Fruit fly (Drosophila melanogaster) whole organism, embryonic: Measurements from ENCODE around the gene CG16710.

Source experiments
- Antp ChIP-seq: fragments of 200-800 bp; sonication (Bioruptor generic); optimal IDR thresholded peaks from 3 replicates; lab custom pipeline; 2016; ENCODE audit warnings: missing biosample characterization, missing genetic modification characterization
- B-H1 ChIP-seq: fragments of 200-800 bp; sonication (Bioruptor generic); IDR thresholded peaks from 3 replicates; pipeline ENCODE4 v1.3.6; 2022; ENCODE audit warnings: missing biosample characterization, missing genetic modification characterization
- Bdp1 ChIP-seq: fragments of 200-800 bp; sonication (Bioruptor generic); optimal IDR thresholded peaks from 3 replicates; lab custom pipeline; 2016; ENCODE audit warnings: missing biosample characterization, missing genetic modification characterization
- Bteb2 ChIP-seq: fragments of 200-800 bp; sonication (Bioruptor generic); optimal IDR thresholded peaks from 2 replicates; lab custom pipeline; 2016; ENCODE audit warnings: missing biosample characterization, missing genetic modification characterization
- CG10462 ChIP-seq: fragments of 200-800 bp; sonication (Bioruptor generic); optimal IDR thresholded peaks from 2 replicates; lab custom pipeline; 2016; ENCODE audit warnings: missing biosample characterization, missing genetic modification characterization
- CG12219 ChIP-seq: fragments of 200-800 bp; sonication (Bioruptor generic); optimal IDR thresholded peaks from 3 replicates; lab custom pipeline; 2018; ENCODE audit warnings: missing biosample characterization, mild to moderate bottlenecking, missing genetic modification characterization
- CG12942 ChIP-seq: fragments of 200-800 bp; sonication (Bioruptor generic); optimal IDR thresholded peaks from 3 replicates; lab custom pipeline; 2016; ENCODE audit warnings: missing biosample characterization, missing genetic modification characterization
- CG16815 ChIP-seq: fragments of 200-800 bp; sonication (Bioruptor generic); optimal IDR thresholded peaks from 3 replicates; lab custom pipeline; 2017; ENCODE audit warnings: missing biosample characterization, mild to moderate bottlenecking, missing genetic modification characterization
- CG17328 ChIP-seq: fragments of 200-800 bp; sonication (Bioruptor generic); IDR thresholded peaks from 2 replicates; pipeline ENCODE4 v1.3.6; 2022; ENCODE audit warnings: missing biosample characterization, missing genetic modification characterization
- CG17385 ChIP-seq: fragments of 200-800 bp; sonication (Bioruptor generic); optimal IDR thresholded peaks from 3 replicates; lab custom pipeline; 2018; ENCODE audit warnings: missing biosample characterization, mild to moderate bottlenecking, missing genetic modification characterization
- CG1832 ChIP-seq: fragments of 200-800 bp; sonication (Bioruptor generic); optimal IDR thresholded peaks from 2 replicates; lab custom pipeline; 2017; ENCODE audit warnings: missing biosample characterization, mild to moderate bottlenecking, missing genetic modification characterization, inconsistent platforms
- CG2712 ChIP-seq: fragments of 200-800 bp; optimal IDR thresholded peaks from 3 replicates; lab custom pipeline; 2019; ENCODE audit warnings: missing biosample characterization, mild to moderate bottlenecking, missing genetic modification characterization, moderate library complexity
- CG2889 ChIP-seq: fragments of 200-800 bp; sonication (Bioruptor generic); IDR thresholded peaks from 3 replicates; pipeline ENCODE4 v1.3.6; 2022; ENCODE audit warnings: missing biosample characterization, missing genetic modification characterization
- CG33213 ChIP-seq: fragments of 200-800 bp; sonication (Bioruptor generic); optimal IDR thresholded peaks from 3 replicates; lab custom pipeline; 2016; ENCODE audit warnings: missing biosample characterization, missing genetic modification characterization
- CG4617 ChIP-seq: fragments of 200-800 bp; sonication (Bioruptor generic); optimal IDR thresholded peaks from 3 replicates; lab custom pipeline; 2016; ENCODE audit warnings: missing biosample characterization, missing genetic modification characterization, borderline replicate concordance
- CG6654 ChIP-seq: fragments of 200-800 bp; sonication (Bioruptor generic); optimal IDR thresholded peaks from 2 replicates; lab custom pipeline; 2017; ENCODE audit warnings: missing biosample characterization, mild to moderate bottlenecking, missing genetic modification characterization
- Camta ChIP-seq: fragments of 200-800 bp; sonication (Bioruptor generic); optimal IDR thresholded peaks from 2 replicates; lab custom pipeline; 2016; ENCODE audit warnings: missing biosample characterization, missing genetic modification characterization
- D19B ChIP-seq: fragments of 200-800 bp; sonication (Bioruptor generic); optimal IDR thresholded peaks from 2 replicates; lab custom pipeline; 2017; ENCODE audit warnings: missing biosample characterization, mild to moderate bottlenecking, missing genetic modification characterization
- Dref ChIP-seq: fragments of 200-800 bp; sonication (Bioruptor generic); IDR thresholded peaks from 2 replicates; pipeline ENCODE4 v1.3.6; 2022; ENCODE audit warnings: missing biosample characterization, missing genetic modification characterization
- Eip74EF ChIP-seq, 2 experiments: fragments of 200-800 bp in 1 of 2; fragments of >200 bp in 1 of 2; sonication (Bioruptor generic) in 1 of 2; optimal IDR thresholded peaks; 2 replicates each; lab custom pipeline; 2017 to 2019; ENCODE audit warnings: missing biosample characterization in 2 of 2, missing genetic modification characterization in 2 of 2, mild to moderate bottlenecking in 1 of 2, moderate library complexity in 1 of 2
- Elba2 ChIP-seq: fragments of 200-800 bp; sonication (Bioruptor generic); optimal IDR thresholded peaks from 3 replicates; lab custom pipeline; 2016; ENCODE audit warnings: missing biosample characterization, missing genetic modification characterization
- Hmr ChIP-seq: fragments of 200-800 bp; sonication (Bioruptor generic); optimal IDR thresholded peaks from 3 replicates; lab custom pipeline; 2017; ENCODE audit warnings: mild to moderate bottlenecking, missing biosample characterization, missing genetic modification reagents, missing genetic modification characterization
- Hr51 ChIP-seq, 2 experiments: fragments of 200-800 bp; sonication (Bioruptor generic); optimal IDR thresholded peaks; 2 replicates in 1 of 2; 3 replicates in 1 of 2; lab custom pipeline; 2016 to 2018; ENCODE audit warnings: missing biosample characterization in 2 of 2, missing genetic modification characterization in 2 of 2, mild to moderate bottlenecking in 1 of 2, moderate library complexity in 1 of 2
- NFAT ChIP-seq: fragments of 200-800 bp; sonication (Bioruptor generic); IDR thresholded peaks from 2 replicates; pipeline ENCODE4 v1.3.6; 2022; ENCODE audit warnings: missing biosample characterization, missing genetic modification characterization
- Nf-YA ChIP-seq: fragments of 200-800 bp; sonication (Bioruptor generic); IDR thresholded peaks from 2 replicates; pipeline ENCODE4 v1.3.6; 2022; ENCODE audit warnings: missing biosample characterization, missing genetic modification characterization
- Oli ChIP-seq: fragments of 200-800 bp; sonication (Bioruptor generic); optimal IDR thresholded peaks from 2 replicates; lab custom pipeline; 2018; ENCODE audit warnings: missing biosample characterization, mild to moderate bottlenecking, missing genetic modification characterization, moderate library complexity
- PHDP ChIP-seq: fragments of 200-800 bp; sonication (Bioruptor generic); optimal IDR thresholded peaks from 3 replicates; lab custom pipeline; 2018; ENCODE audit warnings: missing biosample characterization, mild to moderate bottlenecking, missing genetic modification characterization, moderate library complexity
- Ravus ChIP-seq: fragments of 200-800 bp; sonication (Bioruptor generic); IDR thresholded peaks from 2 replicates; pipeline ENCODE4 v1.3.6; 2022; ENCODE audit warnings: missing biosample characterization, missing genetic modification characterization
- Spps ChIP-seq: fragments of 200-800 bp; sonication (Bioruptor generic); optimal IDR thresholded peaks from 2 replicates; lab custom pipeline; 2018; ENCODE audit warnings: missing biosample characterization, mild to moderate bottlenecking, missing genetic modification characterization
- Tbp ChIP-seq: fragments of >200 bp; optimal IDR thresholded peaks from 2 replicates; lab custom pipeline; 2018; ENCODE audit warnings: missing biosample characterization, missing genetic modification characterization
- Trl ChIP-seq, 3 experiments: fragments of >200 bp in 2 of 3; fragments of 200-800 bp in 1 of 3; sonication (Bioruptor generic) in 1 of 3; optimal IDR thresholded peaks; 2 replicates in 1 of 3; 3 replicates in 2 of 3; lab custom pipeline; 2016 to 2017; ENCODE audit warnings: missing biosample characterization in 1 of 3, missing genetic modification characterization in 1 of 3
- aop ChIP-seq: fragments of 200-800 bp; sonication (Bioruptor generic); IDR thresholded peaks from 2 replicates; pipeline ENCODE4 v1.3.6; 2022; ENCODE audit warnings: missing biosample characterization, missing genetic modification characterization
- ato ChIP-seq: fragments of 200-800 bp; sonication (Bioruptor generic); IDR thresholded peaks from 2 replicates; pipeline ENCODE4 v1.3.6; 2022; ENCODE audit warnings: missing biosample characterization, missing genetic modification characterization; ENCODE audit not compliant: partially characterized antibody
- chm ChIP-seq: fragments of 200-800 bp; sonication (Bioruptor generic); IDR thresholded peaks from 2 replicates; pipeline ENCODE4 v1.3.6; 2022; ENCODE audit warnings: missing biosample characterization, missing genetic modification characterization
- crol ChIP-seq: fragments of 200-800 bp; sonication (Bioruptor generic); IDR thresholded peaks from 2 replicates; pipeline ENCODE4 v1.3.6; 2022; ENCODE audit warnings: missing biosample characterization, missing genetic modification characterization
- danr ChIP-seq: fragments of 200-800 bp; sonication (Bioruptor generic); IDR thresholded peaks from 2 replicates; pipeline ENCODE4 v1.3.6; 2022; ENCODE audit warnings: missing biosample characterization, missing genetic modification characterization
- ftz-f1 ChIP-seq: fragments of 200-800 bp; sonication (Bioruptor generic); optimal IDR thresholded peaks from 2 replicates; lab custom pipeline; 2016; ENCODE audit warnings: missing biosample characterization, missing genetic modification characterization
- gcm ChIP-seq: fragments of 200-800 bp; sonication (Bioruptor generic); optimal IDR thresholded peaks from 2 replicates; lab custom pipeline; 2019; ENCODE audit warnings: missing biosample characterization, mild to moderate bottlenecking, missing genetic modification characterization, moderate library complexity
- gem ChIP-seq: fragments of 200-800 bp; sonication (Bioruptor generic); optimal IDR thresholded peaks from 2 replicates; lab custom pipeline; 2019; ENCODE audit warnings: missing biosample characterization, mild to moderate bottlenecking, missing genetic modification characterization, moderate library complexity
- grau ChIP-seq: fragments of 200-800 bp; optimal IDR thresholded peaks from 3 replicates; lab custom pipeline; 2019; ENCODE audit warnings: missing biosample characterization, mild to moderate bottlenecking, missing genetic modification characterization, moderate library complexity
- mld ChIP-seq: fragments of 200-800 bp; sonication (Bioruptor generic); IDR thresholded peaks from 3 replicates; pipeline ENCODE4 v1.3.6; 2022; ENCODE audit warnings: missing biosample characterization, missing genetic modification characterization; ENCODE audit not compliant: partially characterized antibody
- nmo ChIP-seq: fragments of 200-800 bp; sonication (Bioruptor generic); optimal IDR thresholded peaks from 2 replicates; lab custom pipeline; 2018; ENCODE audit warnings: missing biosample characterization, mild to moderate bottlenecking, missing genetic modification characterization, moderate library complexity
- run ChIP-seq: fragments of 200-800 bp; sonication (Bioruptor generic); optimal IDR thresholded peaks from 3 replicates; lab custom pipeline; 2018; ENCODE audit warnings: missing biosample characterization, mild to moderate bottlenecking, missing genetic modification characterization
- sd ChIP-seq: fragments of 200-800 bp; sonication (Bioruptor generic); optimal IDR thresholded peaks from 3 replicates; lab custom pipeline; 2018; ENCODE audit warnings: missing biosample characterization, mild to moderate bottlenecking, missing genetic modification characterization, moderate library complexity
- sens ChIP-seq: fragments of 200-800 bp; sonication (Bioruptor generic); peaks from one replicate; lab custom pipeline; 2016; ENCODE audit warnings: missing biosample characterization, missing genetic modification characterization
- sr ChIP-seq: fragments of 200-800 bp; sonication (Bioruptor generic); IDR thresholded peaks from 3 replicates; pipeline ENCODE4 v1.3.6; 2022; ENCODE audit warnings: missing biosample characterization, missing genetic modification characterization
- stwl ChIP-seq: fragments of 200-800 bp; sonication (Bioruptor generic); optimal IDR thresholded peaks from 3 replicates; lab custom pipeline; 2018; ENCODE audit warnings: missing biosample characterization, mild to moderate bottlenecking, missing genetic modification characterization, moderate library complexity
- trem ChIP-seq: fragments of 200-800 bp; optimal IDR thresholded peaks from 3 replicates; lab custom pipeline; 2019; ENCODE audit warnings: missing biosample characterization, mild to moderate bottlenecking, missing genetic modification characterization, moderate library complexity
- twi ChIP-seq: fragments of 200-800 bp; optimal IDR thresholded peaks from 2 replicates; lab custom pipeline; 2019; ENCODE audit warnings: missing biosample characterization, mild to moderate bottlenecking, missing genetic modification characterization, moderate library complexity
- unc-4 ChIP-seq: fragments of 200-800 bp; sonication (Bioruptor generic); IDR thresholded peaks from 2 replicates; pipeline ENCODE4 v1.3.6; 2022; ENCODE audit warnings: missing biosample characterization, missing genetic modification characterization; ENCODE audit not compliant: partially characterized antibody
- vfl ChIP-seq: fragments of 200-800 bp; sonication (Bioruptor generic); optimal IDR thresholded peaks from 2 replicates; lab custom pipeline; 2016; ENCODE audit warnings: missing biosample characterization, missing genetic modification characterization

Gene CG16710

dm6 chr3R:23679911-23680336 is 2.4 kb upstream of the CG16710 start, which contains the start of gene eIF3d1 (continued):
- TF ChIP-seq stwl (tag; lab: Kevin White, UChicago) (peak; percentile 76), Tbp (GFP tag; lab: Kevin White, UChicago) (no peak), PHDP (tag; lab: Kevin White, UChicago) (no peak), unc-4 (GFP tag; lab: Robert Waterston, UW) (no peak), Nf-YA (GFP tag; lab: Robert Waterston, UW) (no peak), D19B (GFP tag; lab: Kevin White, UChicago) (no peak), Hr51 (GFP tag; optimal IDR thresholded peaks at IDR 0.05; lab: Kevin White, UChicago) (no peak), crol (GFP tag; lab: Robert Waterston, UW) (no peak), Oli (tag; lab: Kevin White, UChicago) (no peak), CG10462 (GFP tag; lab: Kevin White, UChicago) (no peak), B-H1 (no peak), CG16815 (GFP tag; lab: Kevin White, UChicago) (no peak), Eip74EF (GFP tag; optimal IDR thresholded peaks at IDR 0.05; lab: Kevin White, UChicago) (no peak), run (tag; lab: Kevin White, UChicago) (no peak), CG12942 (GFP tag; lab: Kevin White, UChicago) (peak; percentile 3), CG17385 (no peak), Bdp1 (GFP tag; lab: Kevin White, UChicago) (peak; percentile 41), aop (no peak), CG12219 (no peak), trem (peak; percentile 74), Antp (GFP tag; lab: Kevin White, UChicago) (no peak), CG33213 (GFP tag; lab: Kevin White, UChicago) (peak; percentile 22), twi (tag; lab: Kevin White, UChicago) (no peak), CG4617 (GFP tag; lab: Kevin White, UChicago) (peak; percentile 89), mld (GFP tag; lab: Robert Waterston, UW) (no peak), sr (GFP tag; lab: Robert Waterston, UW) (no peak), ato (GFP tag; lab: Robert Waterston, UW) (no peak), CG6654 (GFP tag; lab: Kevin White, UChicago) (no peak), Camta (no peak), sens (GFP tag; lab: Kevin White, UChicago) (peak; percentile 77), chm (0 out of 2 replicates have a peak, but pooled peaks have one; percentile 37), grau (no peak), vfl (no peak), Bteb2 (GFP tag; lab: Kevin White, UChicago) (no peak), Elba2 (GFP tag; lab: Kevin White, UChicago) (no peak), ftz-f1 (GFP tag; lab: Kevin White, UChicago) (peak; percentile 40), Spps (tag; lab: Kevin White, UChicago) (no peak), CG17328 (no peak), Hmr (GFP tag; lab: Kevin White, UChicago) (no peak), danr (no peak), nmo (GFP tag; lab: Kevin White, UChicago) (peak; percentile 46), gem (tag; lab: Kevin White, UChicago) (no peak), CG1832 (GFP tag; lab: Kevin White, UChicago) (no peak), Ravus (GFP tag; lab: Robert Waterston, UW) (no peak), sd (tag; lab: Kevin White, UChicago) (peak; percentile 90), Trl (optimal IDR thresholded peaks at IDR 0.05; lab: Kevin White, UChicago) (no peak), Trl (GFP tag; optimal IDR thresholded peaks at IDR 0.05; lab: Kevin White, UChicago) (peak; percentile 11), CG2889 (GFP tag; lab: Robert Waterston, UW) (no peak), gcm (GFP tag; lab: Kevin White, UChicago) (no peak), Dref (GFP tag; lab: Robert Waterston, UW) (peak; percentile 42; the same call in 1 of the 2 replicates), NFAT (GFP tag; lab: Robert Waterston, UW) (peak; percentile 48; the same call in 1 of the 2 replicates), CG2712 (tag; lab: Kevin White, UChicago) (no peak)
